Worm (Caenorhabditis elegans) whole organism, L1 larva: ENCODE measurements around the gene cgh-1.
A peak's percentile ranks its signal among the peaks of the same experiment; 100 is the strongest.

Experiments
- C04F5.9 ChIP-seq: sonication (generic microtip); optimal IDR thresholded peaks from 2 replicates; lab custom pipeline; 2016; ENCODE audit warnings: missing genetic modification characterization, missing compliant biosample characterization
- C34B4.2 ChIP-seq: sonication (generic microtip); optimal IDR thresholded peaks from 2 replicates; lab custom pipeline; 2017; ENCODE audit warnings: mild to moderate bottlenecking, missing genetic modification characterization, missing compliant biosample characterization
- F16B12.6 ChIP-seq: fragments of 150-350 bp; optimal IDR thresholded peaks from 2 replicates; lab custom pipeline; 2014; ENCODE audit warnings: missing biosample characterization, missing genetic modification characterization
- aha-1 ChIP-seq: fragments of 150-350 bp; optimal IDR thresholded peaks from 2 replicates; lab custom pipeline; 2014; ENCODE audit warnings: missing biosample characterization, missing genetic modification characterization
- blmp-1 ChIP-seq: fragments of 150-350 bp; optimal IDR thresholded peaks from 2 replicates; lab custom pipeline; 2014; ENCODE audit warnings: missing biosample characterization, missing genetic modification characterization
- ceh-63 ChIP-seq: fragments of 200-800 bp; sonication (Bioruptor generic); optimal IDR thresholded peaks from 2 replicates; lab custom pipeline; 2018; ENCODE audit warnings: mild to moderate bottlenecking, missing genetic modification characterization, missing compliant biosample characterization
- ceh-82 ChIP-seq, 3 experiments: fragments of 150-350 bp in 1 of 3; sonication (generic microtip) in 2 of 3; optimal IDR thresholded peaks; 2 replicates each; lab custom pipeline; 2014 to 2017; ENCODE audit warnings: missing biosample characterization in 3 of 3, missing genetic modification characterization in 3 of 3
- ceh-90 ChIP-seq: sonication (generic microtip); optimal IDR thresholded peaks from 2 replicates; lab custom pipeline; 2016; ENCODE audit warnings: missing genetic modification characterization, missing compliant biosample characterization
- dsc-1 ChIP-seq: sonication (generic microtip); optimal IDR thresholded peaks from 2 replicates; lab custom pipeline; 2016; ENCODE audit warnings: mild to moderate bottlenecking, missing genetic modification characterization, missing compliant biosample characterization
- egl-27 ChIP-seq, 2 experiments: fragments of 150-350 bp in 1 of 2; sonication (generic microtip); optimal IDR thresholded peaks; 3 replicates each; lab custom pipeline; 2017 to 2018; ENCODE audit warnings: missing biosample characterization in 2 of 2, missing genetic modification characterization in 2 of 2, missing genetic modification reagents in 2 of 2
- fkh-10 ChIP-seq: sonication (generic microtip); optimal IDR thresholded peaks from 2 replicates; lab custom pipeline; 2017; ENCODE audit warnings: missing biosample characterization, missing genetic modification reagents, missing genetic modification characterization
- fkh-4 ChIP-seq: sonication (generic microtip); optimal IDR thresholded peaks from 2 replicates; lab custom pipeline; 2016; ENCODE audit warnings: missing compliant biosample characterization, missing genetic modification characterization, borderline replicate concordance
- fkh-8 ChIP-seq: sonication (generic microtip); optimal IDR thresholded peaks from 2 replicates; lab custom pipeline; 2016; ENCODE audit warnings: mild to moderate bottlenecking, missing genetic modification characterization, missing compliant biosample characterization
- fos-1 ChIP-seq: fragments of 150-350 bp; optimal IDR thresholded peaks from 2 replicates; lab custom pipeline; 2014; ENCODE audit warnings: missing biosample characterization, missing genetic modification characterization
- grh-1 ChIP-seq: fragments of 200-800 bp; sonication (Bioruptor generic); IDR thresholded peaks from 2 replicates; pipeline ENCODE4 v1.3.6; 2022; ENCODE audit warnings: missing genetic modification reagents, missing genetic modification characterization, missing compliant biosample characterization
- hlh-4 ChIP-seq: sonication (generic microtip); optimal IDR thresholded peaks from 2 replicates; lab custom pipeline; 2016; ENCODE audit warnings: mild to moderate bottlenecking, missing genetic modification characterization, missing compliant biosample characterization
- isw-1 ChIP-seq: fragments of 200-800 bp; sonication (Bioruptor generic); IDR thresholded peaks from 2 replicates; pipeline ENCODE4 v1.3.6; 2022; ENCODE audit warnings: missing genetic modification characterization, missing compliant biosample characterization
- jun-1 ChIP-seq: fragments of 150-350 bp; optimal IDR thresholded peaks from 2 replicates; lab custom pipeline; 2014; ENCODE audit warnings: missing biosample characterization, missing genetic modification reagents, missing genetic modification characterization
- lin-14 ChIP-seq: fragments of 200-800 bp; sonication (Bioruptor generic); optimal IDR thresholded peaks from 2 replicates; lab custom pipeline; 2018; ENCODE audit warnings: mild to moderate bottlenecking, missing genetic modification characterization, moderate library complexity, missing compliant biosample characterization
- lin-15B ChIP-seq: fragments of 150-350 bp; sonication (generic microtip); optimal IDR thresholded peaks from 3 replicates; lab custom pipeline; 2014; ENCODE audit warnings: missing biosample characterization, missing genetic modification characterization
- lir-3 ChIP-seq: sonication (generic microtip); optimal IDR thresholded peaks from 2 replicates; lab custom pipeline; 2016; ENCODE audit warnings: mild to moderate bottlenecking, missing genetic modification characterization, moderate library complexity, missing compliant biosample characterization; ENCODE audit not compliant: poor library complexity
- lsy-2 ChIP-seq, 2 experiments: fragments of 150-350 bp; optimal IDR thresholded peaks; 2 replicates each; lab custom pipeline; 2014; ENCODE audit warnings: missing biosample characterization in 2 of 2, missing genetic modification characterization in 2 of 2
- mab-9 ChIP-seq: fragments of 200-800 bp; sonication (Bioruptor generic); IDR thresholded peaks from 2 replicates; pipeline ENCODE4 v1.3.6; 2022; ENCODE audit warnings: missing genetic modification reagents, missing genetic modification characterization, missing compliant biosample characterization
- mdl-1 ChIP-seq, 2 experiments: fragments of 150-350 bp; optimal IDR thresholded peaks; 2 replicates each; lab custom pipeline; 2014 to 2017; ENCODE audit warnings: missing biosample characterization in 2 of 2, missing genetic modification characterization in 2 of 2, inconsistent platforms in 1 of 2
- mep-1 ChIP-seq: fragments of 150-350 bp; optimal IDR thresholded peaks from 2 replicates; lab custom pipeline; 2014; ENCODE audit warnings: missing biosample characterization, missing genetic modification characterization
- nhr-20 ChIP-seq: sonication (generic microtip); optimal IDR thresholded peaks from 2 replicates; lab custom pipeline; 2016; ENCODE audit warnings: mild to moderate bottlenecking, missing genetic modification characterization, missing compliant biosample characterization
- nhr-237 ChIP-seq: fragments of 150-350 bp; optimal IDR thresholded peaks from 2 replicates; lab custom pipeline; 2014; ENCODE audit warnings: missing biosample characterization, missing genetic modification characterization
- nhr-85 ChIP-seq: sonication (generic microtip); peaks from one replicate; lab custom pipeline; 2016; ENCODE audit warnings: missing genetic modification characterization, inconsistent platforms, missing compliant biosample characterization
- pax-3 ChIP-seq: fragments of 200-800 bp; sonication (Bioruptor generic); optimal IDR thresholded peaks from 2 replicates; lab custom pipeline; 2018; ENCODE audit warnings: mild to moderate bottlenecking, missing genetic modification characterization, moderate library complexity, missing compliant biosample characterization
- rnt-1 ChIP-seq: sonication (generic microtip); optimal IDR thresholded peaks from 2 replicates; lab custom pipeline; 2016; ENCODE audit warnings: mild to moderate bottlenecking, missing genetic modification characterization, moderate library complexity, missing compliant biosample characterization
- snpc-4 ChIP-seq: fragments of 150-350 bp; optimal IDR thresholded peaks from 2 replicates; lab custom pipeline; 2014; ENCODE audit warnings: missing biosample characterization, missing genetic modification characterization
- sptf-1 ChIP-seq: fragments of 150-350 bp; optimal IDR thresholded peaks from 2 replicates; lab custom pipeline; 2014; ENCODE audit warnings: missing biosample characterization, missing genetic modification characterization
- tbx-2 ChIP-seq: sonication (generic microtip); optimal IDR thresholded peaks from 2 replicates; lab custom pipeline; 2016; ENCODE audit warnings: missing genetic modification characterization, missing compliant biosample characterization
- tlp-1 ChIP-seq: fragments of 150-350 bp; optimal IDR thresholded peaks from 2 replicates; lab custom pipeline; 2014; ENCODE audit warnings: missing biosample characterization, missing genetic modification characterization
- unc-62 ChIP-seq: fragments of 150-350 bp; optimal IDR thresholded peaks from 2 replicates; lab custom pipeline; 2014; ENCODE audit warnings: missing biosample characterization, missing genetic modification reagents, missing genetic modification characterization
- ztf-11 ChIP-seq, 2 experiments: sonication (generic microtip); optimal IDR thresholded peaks; 2 replicates each; lab custom pipeline; 2016 to 2017; ENCODE audit warnings: missing genetic modification characterization in 2 of 2, missing biosample characterization in 1 of 2, missing compliant biosample characterization in 1 of 2
- ztf-4 ChIP-seq: fragments of 150-350 bp; optimal IDR thresholded peaks from 2 replicates; lab custom pipeline; 2014; ENCODE audit warnings: missing biosample characterization, missing genetic modification characterization

The cgh-1 gene

ce11 chrIII:7533012-7533411, 35.4 kb upstream of the cgh-1 start:
- no peak for TF ChIP-seq aha-1 (tag; lab: Kevin White, UChicago)
- peak in 1 of 2 experiments; percentile 8 for TF ChIP-seq lsy-2 (tag; optimal IDR thresholded peaks at IDR 0.05; lab: Kevin White, UChicago)
- peak; percentile 13 for TF ChIP-seq blmp-1
- no peak for TF ChIP-seq lin-15B (tag; lab: Kevin White, UChicago)

DNA sequence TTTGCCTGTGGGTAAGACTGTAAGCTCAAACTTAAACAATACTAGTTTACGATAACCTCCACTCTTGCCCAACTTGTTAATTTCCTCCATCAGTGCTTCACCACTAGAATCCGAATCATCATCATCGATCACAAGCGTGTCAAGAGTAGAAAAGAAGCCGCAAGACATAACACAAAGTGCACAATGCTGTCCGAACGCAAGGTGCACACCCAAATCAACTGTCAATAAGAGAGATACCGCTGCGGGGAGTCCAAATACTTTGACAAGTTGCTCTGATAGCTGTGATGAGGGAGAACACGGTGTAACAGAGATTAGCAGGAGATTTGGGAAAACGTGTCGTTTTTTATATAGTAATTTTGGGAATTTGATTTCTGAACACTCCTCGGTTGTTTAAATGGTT, 33.8 kb upstream of the cgh-1 start:
- TF ChIP-seq ceh-90 (tag; lab: Kevin White, UChicago): no peak
- TF ChIP-seq mab-9 (GFP tag; lab: Robert Waterston, UW): no peak
- TF ChIP-seq fkh-4 (tag; lab: Kevin White, UChicago): no peak
- TF ChIP-seq hlh-4 (tag; lab: Kevin White, UChicago): no peak
- no peak for TF ChIP-seq unc-62 (GFP tag; lab: Kevin White, UChicago)
- no peak for TF ChIP-seq pax-3 (tag; lab: Kevin White, UChicago)
- no peak for TF ChIP-seq mep-1 (tag; lab: Kevin White, UChicago)
- TF ChIP-seq fos-1 (tag; lab: Kevin White, UChicago): no peak
- TF ChIP-seq sptf-1 (tag; lab: Kevin White, UChicago): no peak
- TF ChIP-seq egl-27 (tag; optimal IDR thresholded peaks at IDR 0.05; lab: Kevin White, UChicago): no peak
- no peak for TF ChIP-seq jun-1 (tag; lab: Kevin White, UChicago)
- no peak for TF ChIP-seq fkh-8 (tag; lab: Kevin White, UChicago)
- no peak for TF ChIP-seq C04F5.9 (tag; lab: Kevin White, UChicago)
- no peak for TF ChIP-seq snpc-4 (tag; lab: Kevin White, UChicago)
- TF ChIP-seq grh-1 (GFP tag; lab: Robert Waterston, UW): no peak
- no peak for TF ChIP-seq ztf-4 (tag; lab: Kevin White, UChicago)
- TF ChIP-seq, all 84 proteins: peak for 0

ce11 chrIII:7530830-7531229, 33.2 kb upstream of the cgh-1 start:
- TF ChIP-seq dsc-1 (tag; lab: Kevin White, UChicago) (no peak), nhr-20 (tag; lab: Kevin White, UChicago) (no peak), isw-1 (GFP tag; lab: Robert Waterston, UW) (no peak), lin-15B (tag; lab: Kevin White, UChicago) (no peak), tbx-2 (tag; lab: Kevin White, UChicago) (peak; percentile 43), rnt-1 (tag; lab: Kevin White, UChicago) (peak; percentile 10), lin-14 (GFP tag; lab: Kevin White, UChicago) (peak; percentile 1), blmp-1 (peak; percentile 20), F16B12.6 (tag; lab: Kevin White, UChicago) (no peak)

DNA sequence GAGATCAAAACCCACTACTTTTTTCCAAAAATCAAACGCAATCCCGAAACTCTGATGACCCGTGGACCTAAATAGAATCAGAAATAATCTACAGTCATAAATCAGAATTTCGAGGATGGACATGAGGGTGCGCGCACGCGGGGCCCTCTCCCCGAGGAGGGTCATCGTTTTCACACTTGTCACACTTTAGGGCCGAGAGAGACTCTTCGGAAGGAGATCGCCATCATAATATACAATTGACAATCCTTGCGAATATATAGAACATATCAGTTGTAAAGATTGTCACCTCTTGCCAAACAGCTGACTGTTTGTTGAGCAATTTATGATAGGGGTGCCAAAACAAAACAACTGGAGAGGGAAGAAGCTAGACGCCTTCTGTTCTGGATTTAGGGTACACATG, 32.5 kb upstream of the cgh-1 start:
- TF ChIP-seq snpc-4 (tag; lab: Kevin White, UChicago) (no peak), lin-14 (GFP tag; lab: Kevin White, UChicago) (peak; percentile 15), fkh-10 (no peak), ztf-11 (tag; optimal IDR thresholded peaks at IDR 0.05; lab: Kevin White, UChicago) (no peak), lir-3 (tag; lab: Kevin White, UChicago) (no peak)

DNA sequence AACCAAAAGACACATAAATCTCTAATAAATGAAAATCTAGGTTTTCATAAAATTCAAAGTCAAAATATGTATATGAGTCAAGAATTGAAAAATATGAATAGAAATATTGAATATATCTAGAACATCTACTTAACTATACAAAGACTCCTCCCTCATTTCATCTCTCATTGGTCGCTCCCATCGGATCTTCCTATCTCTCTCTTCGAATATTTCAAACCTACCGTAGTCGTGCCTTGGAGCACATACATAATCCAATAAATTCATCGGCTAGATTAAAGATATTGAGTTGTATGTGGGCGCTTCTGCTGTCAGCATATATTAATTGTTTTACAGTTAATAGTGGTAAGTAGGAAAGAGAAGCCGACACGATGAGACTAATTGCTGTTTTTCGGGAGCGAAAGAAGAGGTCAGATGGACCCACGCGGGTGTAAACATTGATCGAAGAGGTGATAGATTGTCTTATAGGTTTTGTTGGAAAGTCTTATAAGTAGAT, 29.4 kb upstream of the cgh-1 start:
- TF ChIP-seq rnt-1 (tag; lab: Kevin White, UChicago) (peak; percentile 15), lsy-2 (tag; optimal IDR thresholded peaks at IDR 0.05; lab: Kevin White, UChicago) (peak in 1 of 2 experiments; percentile 61), ceh-63 (GFP tag; lab: Kevin White, UChicago) (no peak), ztf-11 (tag; optimal IDR thresholded peaks at IDR 0.05; lab: Kevin White, UChicago) (no peak), mdl-1 (tag; optimal IDR thresholded peaks at IDR 0.05; lab: Kevin White, UChicago) (no peak), nhr-237 (tag; lab: Kevin White, UChicago) (no peak), hlh-4 (tag; lab: Kevin White, UChicago) (no peak), tlp-1 (tag; lab: Kevin White, UChicago) (no peak), dsc-1 (tag; lab: Kevin White, UChicago) (no peak), ceh-82 (tag; optimal IDR thresholded peaks at IDR 0.05; lab: Kevin White, UChicago) (no peak), grh-1 (GFP tag; lab: Robert Waterston, UW) (no peak), lir-3 (tag; lab: Kevin White, UChicago) (no peak), C34B4.2 (tag; lab: Kevin White, UChicago) (no peak), blmp-1 (peak; percentile 10), nhr-85 (tag; lab: Kevin White, UChicago) (peak; percentile 33)
